Worm (Caenorhabditis elegans): ENCODE data around the gene clk-1.

The clk-1 gene

ce11 chrIII:5267217-5267906 is 10.3 kb upstream of the clk-1 start, which contains the start of gene ZC395.5:
ZC395.5 (plus strand) TSS chrIII:5267848.
- no peak for TF ChIP-seq ceh-36 (tag; optimal IDR thresholded peaks at IDR 0.05)
- TF ChIP-seq aly-1 (tag; optimal IDR thresholded peaks at IDR 0.05): no peak
- TF ChIP-seq tbx-11 (GFP tag; IDR thresholded peaks at IDR 0.05): no peak
- no peak for TF ChIP-seq hnd-1 (tag; optimal IDR thresholded peaks at IDR 0.05)

ce11 chrIII:5268486-5268885 is 9.2 kb upstream of the clk-1 start:
- TF ChIP-seq tbx-37 (GFP tag; conservative IDR thresholded peaks at IDR 0.05) (no peak), hnd-1 (tag; optimal IDR thresholded peaks at IDR 0.05) (no peak), hmbx-1 (tag; optimal IDR thresholded peaks at IDR 0.05) (no peak), ets-7 (tag; optimal IDR thresholded peaks at IDR 0.05) (no peak)

ce11 chrIII:5269814-5270213 is 7.9 kb upstream of the clk-1 start, which contains the start of gene ZC395.4:
ZC395.4 (plus strand) TSS chrIII:5270114.
- TF ChIP-seq ceh-13 (GFP tag; optimal IDR thresholded peaks at IDR 0.05) (no peak), flt-1 (GFP tag; IDR thresholded peaks at IDR 0.05) (no peak), ama-1 (optimal IDR thresholded peaks at IDR 0.05) (no peak), ets-7 (tag; optimal IDR thresholded peaks at IDR 0.05) (no peak), pes-1 (GFP tag; IDR thresholded peaks at IDR 0.05) (no peak), hnd-1 (tag; optimal IDR thresholded peaks at IDR 0.05) (no peak), F13C5.2 (tag; optimal IDR thresholded peaks at IDR 0.05) (no peak), sea-1 (GFP tag; conservative IDR thresholded peaks at IDR 0.05) (no peak)

ce11 chrIII:5273396-5273857 is 4.3 kb upstream of the clk-1 start, which contains the start of gene ztf-8:
ztf-8 (minus strand) TSS chrIII:5273471.
- TF ChIP-seq tbx-11 (GFP tag; IDR thresholded peaks at IDR 0.05) (no peak), tra-4 (tag; optimal IDR thresholded peaks at IDR 0.05) (no peak), hmbx-1 (tag; optimal IDR thresholded peaks at IDR 0.05) (no peak), pes-1 (GFP tag; IDR thresholded peaks at IDR 0.05) (no peak), aly-1 (tag; optimal IDR thresholded peaks at IDR 0.05) (no peak), hnd-1 (tag; optimal IDR thresholded peaks at IDR 0.05) (no peak)

- no peak for TF ChIP-seq hnd-1 (tag; optimal IDR thresholded peaks at IDR 0.05)
- TF ChIP-seq sea-1 (GFP tag; conservative IDR thresholded peaks at IDR 0.05): no peak
- TF ChIP-seq aly-1 (tag; optimal IDR thresholded peaks at IDR 0.05): no peak
- no peak for TF ChIP-seq flt-1 (GFP tag; IDR thresholded peaks at IDR 0.05)
- TF ChIP-seq pes-1 (GFP tag; IDR thresholded peaks at IDR 0.05): no peak
- TF ChIP-seq tbx-37 (GFP tag; conservative IDR thresholded peaks at IDR 0.05): no peak
- TF ChIP-seq B0310.2 (tag; optimal IDR thresholded peaks at IDR 0.05): no peak
- no peak for TF ChIP-seq tra-4 (tag; optimal IDR thresholded peaks at IDR 0.05)
- TF ChIP-seq hmg-4 (GFP tag; optimal IDR thresholded peaks at IDR 0.05): no peak
- no peak for TF ChIP-seq ceh-36 (tag; optimal IDR thresholded peaks at IDR 0.05)
- TF ChIP-seq F13C5.2 (tag; optimal IDR thresholded peaks at IDR 0.05): no peak
- TF ChIP-seq ceh-13 (GFP tag; optimal IDR thresholded peaks at IDR 0.05): no peak
- no peak for TF ChIP-seq hmbx-1 (tag; optimal IDR thresholded peaks at IDR 0.05)
Observed at ce11 chrIII:5274250-5274649, 3.4 kb upstream of the clk-1 start.

ce11 chrIII:5274715-5275355 is 2.9 kb upstream of the clk-1 start, which contains the start of the genes daf-41 and toc-1:
daf-41 (minus strand) TSS chrIII:5274765.
toc-1 (plus strand) TSS chrIII:5275251.
- no peak for TF ChIP-seq tbx-11 (GFP tag; IDR thresholded peaks at IDR 0.05)
- TF ChIP-seq F13C5.2 (tag; optimal IDR thresholded peaks at IDR 0.05): peak; percentile 13
- no peak for TF ChIP-seq tra-4 (tag; optimal IDR thresholded peaks at IDR 0.05)
- TF ChIP-seq scrt-1 (GFP tag; IDR thresholded peaks at IDR 0.05): no peak

- TF ChIP-seq aly-1 (tag; optimal IDR thresholded peaks at IDR 0.05) (no peak), B0310.2 (tag; optimal IDR thresholded peaks at IDR 0.05) (no peak), tra-4 (tag; optimal IDR thresholded peaks at IDR 0.05) (no peak), ceh-13 (GFP tag; optimal IDR thresholded peaks at IDR 0.05) (no peak), hnd-1 (tag; optimal IDR thresholded peaks at IDR 0.05) (no peak), scrt-1 (GFP tag; IDR thresholded peaks at IDR 0.05) (no peak), sea-1 (GFP tag; conservative IDR thresholded peaks at IDR 0.05) (no peak), F13C5.2 (tag; optimal IDR thresholded peaks at IDR 0.05) (no peak), hmg-4 (GFP tag; optimal IDR thresholded peaks at IDR 0.05) (no peak), ama-1 (optimal IDR thresholded peaks at IDR 0.05) (no peak), tbx-11 (GFP tag; IDR thresholded peaks at IDR 0.05) (no peak), ets-7 (tag; optimal IDR thresholded peaks at IDR 0.05) (no peak), tbx-37 (GFP tag; conservative IDR thresholded peaks at IDR 0.05) (no peak), pes-1 (GFP tag; IDR thresholded peaks at IDR 0.05) (no peak), flt-1 (GFP tag; IDR thresholded peaks at IDR 0.05) (no peak)
Observed at ce11 chrIII:5280228-5280627, 2.5 kb downstream of the clk-1 start.

- TF ChIP-seq scrt-1 (GFP tag; IDR thresholded peaks at IDR 0.05) (no peak), ama-1 (optimal IDR thresholded peaks at IDR 0.05) (no peak), flt-1 (GFP tag; IDR thresholded peaks at IDR 0.05) (no peak), hnd-1 (tag; optimal IDR thresholded peaks at IDR 0.05) (no peak), aly-1 (tag; optimal IDR thresholded peaks at IDR 0.05) (no peak), hmg-4 (GFP tag; optimal IDR thresholded peaks at IDR 0.05) (no peak), ets-7 (tag; optimal IDR thresholded peaks at IDR 0.05) (no peak), sea-1 (GFP tag; conservative IDR thresholded peaks at IDR 0.05) (no peak), hmbx-1 (tag; optimal IDR thresholded peaks at IDR 0.05) (no peak), tbx-37 (GFP tag; conservative IDR thresholded peaks at IDR 0.05) (no peak), ceh-36 (tag; optimal IDR thresholded peaks at IDR 0.05) (no peak)
Observed at ce11 chrIII:5285484-5285883, 7.8 kb downstream of the clk-1 start.
